Worm (Caenorhabditis elegans) whole organism, young adult: ENCODE results near the gene M117.4.

Experiments
- B0019.2 ChIP-seq: fragments of 200-800 bp; sonication (Bioruptor generic); conservative IDR thresholded peaks from 2 replicates; pipeline ENCODE4 v1.3.6; 2022; ENCODE audit warnings: missing genetic modification reagents, missing genetic modification characterization, missing compliant biosample characterization
- B0261.1 ChIP-seq: sonication (generic microtip); optimal IDR thresholded peaks from 2 replicates; lab custom pipeline; 2016; ENCODE audit warnings: mild to moderate bottlenecking, missing genetic modification characterization, moderate library complexity, missing compliant biosample characterization
- C06A6.2 ChIP-seq: fragments of 200-800 bp; sonication (Bioruptor generic); conservative IDR thresholded peaks from 2 replicates; pipeline ENCODE4 v1.3.6; 2022; ENCODE audit warnings: missing genetic modification characterization, missing compliant biosample characterization
- D2030.7 ChIP-seq: fragments of 200-800 bp; sonication (Bioruptor generic); IDR thresholded peaks from 2 replicates; pipeline ENCODE4 v1.3.6; 2022; ENCODE audit warnings: missing genetic modification reagents, missing genetic modification characterization, missing compliant biosample characterization
- F10E7.11 ChIP-seq: sonication (generic microtip); optimal IDR thresholded peaks from 2 replicates; lab custom pipeline; 2017; ENCODE audit warnings: mild to moderate bottlenecking, missing genetic modification characterization, moderate library complexity, missing compliant biosample characterization
- F33H1.4 ChIP-seq: fragments of 200-800 bp; sonication (Bioruptor generic); IDR thresholded peaks from 2 replicates; pipeline ENCODE4 v1.3.6; 2022; ENCODE audit warnings: missing genetic modification reagents, missing genetic modification characterization, missing compliant biosample characterization
- F37B4.10 ChIP-seq: fragments of 200-800 bp; sonication (Bioruptor generic); IDR thresholded peaks from 2 replicates; pipeline ENCODE4 v1.3.6; 2022; ENCODE audit warnings: missing genetic modification characterization, missing compliant biosample characterization
- F52B5.7 ChIP-seq: sonication (generic microtip); optimal IDR thresholded peaks from 2 replicates; lab custom pipeline; 2016; ENCODE audit warnings: mild to moderate bottlenecking, missing genetic modification characterization, missing compliant biosample characterization
- F55B11.4 ChIP-seq: sonication (generic microtip); optimal IDR thresholded peaks from 2 replicates; lab custom pipeline; 2016; ENCODE audit warnings: missing compliant biosample characterization, missing genetic modification characterization, borderline replicate concordance; ENCODE audit not compliant: insufficient read depth
- F57C9.4 ChIP-seq: sonication (generic microtip); optimal IDR thresholded peaks from 2 replicates; lab custom pipeline; 2017; ENCODE audit warnings: mild to moderate bottlenecking, missing genetic modification characterization, missing compliant biosample characterization
- T26A5.8 ChIP-seq: sonication (generic microtip); optimal IDR thresholded peaks from 2 replicates; lab custom pipeline; 2016; ENCODE audit warnings: missing genetic modification characterization, missing compliant biosample characterization
- Y53F4B.3 ChIP-seq: fragments of 200-800 bp; sonication (Bioruptor generic); IDR thresholded peaks from 2 replicates; pipeline ENCODE4 v1.3.6; 2022; ENCODE audit warnings: missing genetic modification reagents, missing genetic modification characterization, missing compliant biosample characterization
- Y53G8AR.9 ChIP-seq: fragments of 200-800 bp; sonication (Bioruptor generic); conservative IDR thresholded peaks from 2 replicates; pipeline ENCODE4 v1.3.6; 2022; ENCODE audit warnings: missing genetic modification reagents, missing genetic modification characterization, missing compliant biosample characterization
- Y95B8A.8 ChIP-seq: fragments of 200-800 bp; sonication (Bioruptor generic); IDR thresholded peaks from 2 replicates; pipeline ENCODE4 v1.3.6; 2022; ENCODE audit warnings: missing genetic modification reagents, missing genetic modification characterization, missing compliant biosample characterization
- akir-1 ChIP-seq: fragments of 200-800 bp; sonication (Bioruptor generic); optimal IDR thresholded peaks from 2 replicates; lab custom pipeline; 2018; ENCODE audit warnings: mild to moderate bottlenecking, missing genetic modification characterization, moderate library complexity, missing compliant biosample characterization
- ama-1 ChIP-seq, 3 experiments: fragments of 150-350 bp in 1 of 3; sonication (generic microtip) in 2 of 3; optimal IDR thresholded peaks; 2 replicates each; lab custom pipeline; 2014 to 2018; ENCODE audit warnings: missing biosample characterization in 2 of 3, missing genetic modification characterization in 2 of 3, missing genetic modification reagents in 2 of 3
- aptf-2 ChIP-seq: fragments of 200-800 bp; sonication (Bioruptor generic); conservative IDR thresholded peaks from 2 replicates; pipeline ENCODE4 v1.3.6; 2022; ENCODE audit warnings: missing genetic modification reagents, missing genetic modification characterization, missing compliant biosample characterization
- atf-7 ChIP-seq: sonication (generic microtip); optimal IDR thresholded peaks from 2 replicates; lab custom pipeline; 2017; ENCODE audit warnings: mild to moderate bottlenecking, missing genetic modification characterization, missing compliant biosample characterization
- athp-1 ChIP-seq: sonication (generic microtip); optimal IDR thresholded peaks from 2 replicates; lab custom pipeline; 2017; ENCODE audit warnings: mild to moderate bottlenecking, missing genetic modification characterization, missing compliant biosample characterization
- attf-6 ChIP-seq: fragments of 200-800 bp; sonication (Bioruptor generic); IDR thresholded peaks from 2 replicates; pipeline ENCODE4 v1.3.6; 2022; ENCODE audit warnings: missing genetic modification reagents, missing genetic modification characterization, missing compliant biosample characterization
- bed-1 ChIP-seq: fragments of 200-800 bp; sonication (Bioruptor generic); IDR thresholded peaks from 2 replicates; pipeline ENCODE4 v1.3.6; 2022; ENCODE audit warnings: missing genetic modification reagents, missing genetic modification characterization, missing compliant biosample characterization
- bed-2 ChIP-seq: fragments of 200-800 bp; sonication (Bioruptor generic); IDR thresholded peaks from 2 replicates; pipeline ENCODE4 v1.3.6; 2022; ENCODE audit warnings: missing genetic modification reagents, missing genetic modification characterization, missing compliant biosample characterization
- ceh-27 ChIP-seq: fragments of 200-800 bp; sonication (Bioruptor generic); optimal IDR thresholded peaks from 2 replicates; lab custom pipeline; 2018; ENCODE audit warnings: mild to moderate bottlenecking, missing genetic modification characterization, moderate library complexity, missing compliant biosample characterization
- ceh-58 ChIP-seq: fragments of 200-800 bp; sonication (Bioruptor generic); IDR thresholded peaks from 2 replicates; pipeline ENCODE4 v1.3.6; 2022; ENCODE audit warnings: missing genetic modification characterization, missing compliant biosample characterization
- ceh-91 ChIP-seq: fragments of 200-800 bp; sonication (Bioruptor generic); IDR thresholded peaks from 2 replicates; pipeline ENCODE4 v1.3.6; 2022; ENCODE audit warnings: missing genetic modification reagents, missing genetic modification characterization, missing compliant biosample characterization
- die-1 ChIP-seq: sonication (generic microtip); optimal IDR thresholded peaks from 2 replicates; lab custom pipeline; 2016; ENCODE audit warnings: missing genotype, mild to moderate bottlenecking, missing genetic modification characterization, missing compliant biosample characterization
- dox-1 ChIP-seq: fragments of 200-800 bp; sonication (Bioruptor generic); IDR thresholded peaks from 2 replicates; pipeline ENCODE4 v1.3.6; 2022; ENCODE audit warnings: missing genetic modification reagents, missing genetic modification characterization, missing compliant biosample characterization
- egl-44 ChIP-seq: fragments of 200-800 bp; sonication (Bioruptor generic); IDR thresholded peaks from 2 replicates; pipeline ENCODE4 v1.3.6; 2022; ENCODE audit warnings: missing genetic modification reagents, missing genetic modification characterization, missing compliant biosample characterization
- hmg-1.2 ChIP-seq: fragments of 200-800 bp; sonication (Bioruptor generic); IDR thresholded peaks from 2 replicates; pipeline ENCODE4 v1.3.6; 2022; ENCODE audit warnings: missing genetic modification reagents, missing genetic modification characterization, missing compliant biosample characterization
- hmg-20 ChIP-seq: fragments of 200-800 bp; sonication (Bioruptor generic); IDR thresholded peaks from 2 replicates; pipeline ENCODE4 v1.3.6; 2022; ENCODE audit warnings: missing genetic modification reagents, missing genetic modification characterization, missing compliant biosample characterization
- lin-35 ChIP-seq, 3 experiments: fragments of 150-350 bp in 2 of 3; sonication (generic microtip) in 1 of 3; optimal IDR thresholded peaks; 2 replicates each; lab custom pipeline; 2014 to 2018; ENCODE audit warnings: missing biosample characterization in 3 of 3, missing genetic modification characterization in 3 of 3, missing genetic modification reagents in 3 of 3
- lin-40 ChIP-seq: sonication (generic microtip); optimal IDR thresholded peaks from 2 replicates; lab custom pipeline; 2016; ENCODE audit warnings: missing genetic modification characterization, mild to moderate bottlenecking, missing compliant biosample characterization, missing genotype, missing genetic modification reagents
- lir-1 ChIP-seq: fragments of 200-800 bp; sonication (Bioruptor generic); conservative IDR thresholded peaks from 2 replicates; pipeline ENCODE4 v1.3.6; 2022; ENCODE audit warnings: missing genetic modification reagents, missing genetic modification characterization, missing compliant biosample characterization
- lsl-1 ChIP-seq: fragments of 200-800 bp; sonication (Bioruptor generic); optimal IDR thresholded peaks from 2 replicates; lab custom pipeline; 2018; ENCODE audit warnings: mild to moderate bottlenecking, missing genetic modification characterization, moderate library complexity, missing compliant biosample characterization
- madf-10 ChIP-seq: sonication (generic microtip); optimal IDR thresholded peaks from 2 replicates; lab custom pipeline; 2016; ENCODE audit warnings: mild to moderate bottlenecking, missing genetic modification characterization, missing compliant biosample characterization
- mxl-1 ChIP-seq: sonication (generic microtip); optimal IDR thresholded peaks from 2 replicates; lab custom pipeline; 2016; ENCODE audit warnings: missing genetic modification characterization, missing compliant biosample characterization
- nfya-2 ChIP-seq: fragments of 200-800 bp; sonication (Bioruptor generic); IDR thresholded peaks from 2 replicates; pipeline ENCODE4 v1.3.6; 2022; ENCODE audit warnings: missing genetic modification reagents, missing genetic modification characterization, missing compliant biosample characterization
- nhr-120 ChIP-seq: fragments of 200-800 bp; sonication (Bioruptor generic); IDR thresholded peaks from 2 replicates; pipeline ENCODE4 v1.3.6; 2022; ENCODE audit warnings: missing genetic modification characterization, missing compliant biosample characterization
- nhr-90 ChIP-seq: sonication (generic microtip); optimal IDR thresholded peaks from 2 replicates; lab custom pipeline; 2016; ENCODE audit warnings: missing genotype, mild to moderate bottlenecking, missing genetic modification characterization, missing compliant biosample characterization
- snpc-1.3 ChIP-seq: sonication (generic microtip); optimal IDR thresholded peaks from 2 replicates; lab custom pipeline; 2017; ENCODE audit warnings: missing genetic modification characterization, mild to moderate bottlenecking, missing compliant biosample characterization, antibody characterized with exemption, moderate library complexity, missing genotype, missing genetic modification reagents; ENCODE audit not compliant: insufficient read depth
- snpc-4 ChIP-seq, 5 experiments: fragments of 150-350 bp in 1 of 5; sonication (generic microtip) in 4 of 5; optimal IDR thresholded peaks; 2 replicates each; lab custom pipeline; 2014 to 2018; ENCODE audit warnings: missing genetic modification characterization in 5 of 5, missing biosample characterization in 3 of 5, antibody characterized with exemption in 2 of 5, mild to moderate bottlenecking in 2 of 5, missing compliant biosample characterization in 2 of 5, missing genotype in 2 of 5, moderate library complexity in 2 of 5, missing genetic modification reagents in 1 of 5
- somi-1 ChIP-seq: fragments of 200-800 bp; sonication (Bioruptor generic); optimal IDR thresholded peaks from 2 replicates; lab custom pipeline; 2018; ENCODE audit warnings: mild to moderate bottlenecking, missing genetic modification characterization, missing compliant biosample characterization
- tbp1 ChIP-seq: fragments of 200-800 bp; sonication (Bioruptor generic); optimal IDR thresholded peaks from 2 replicates; lab custom pipeline; 2018; ENCODE audit warnings: mild to moderate bottlenecking, missing genetic modification characterization, missing compliant biosample characterization
- unc-130 ChIP-seq: sonication (generic microtip); optimal IDR thresholded peaks from 2 replicates; lab custom pipeline; 2016; ENCODE audit warnings: missing genetic modification reagents, missing genetic modification characterization, missing compliant biosample characterization
- unc-62 ChIP-seq: fragments of 150-350 bp; optimal IDR thresholded peaks from 2 replicates; lab custom pipeline; 2014; ENCODE audit warnings: missing biosample characterization, missing genetic modification reagents, missing genetic modification characterization
- xnd-1 ChIP-seq: sonication (generic microtip); optimal IDR thresholded peaks from 2 replicates; lab custom pipeline; 2016; ENCODE audit warnings: missing genotype, missing genetic modification reagents, missing genetic modification characterization, missing compliant biosample characterization
- ztf-18 ChIP-seq: sonication (generic microtip); optimal IDR thresholded peaks from 2 replicates; lab custom pipeline; 2016; ENCODE audit warnings: missing genotype, mild to moderate bottlenecking, missing genetic modification characterization, missing compliant biosample characterization
- ztf-22 ChIP-seq: fragments of 200-800 bp; sonication (Bioruptor generic); optimal IDR thresholded peaks from 2 replicates; lab custom pipeline; 2018; ENCODE audit warnings: mild to moderate bottlenecking, missing genetic modification characterization, moderate library complexity, missing compliant biosample characterization

Gene M117.4

ce11 chrIV:11809708-11810114 is 23.6 kb downstream of the M117.4 start (continued):
- no peak for TF ChIP-seq dox-1 (GFP tag; lab: Robert Waterston, UW)
- no peak for TF ChIP-seq F33H1.4 (GFP tag; lab: Robert Waterston, UW)
- no peak for TF ChIP-seq ztf-18 (tag; lab: Kevin White, UChicago)
- peak; percentile 74 for TF ChIP-seq lin-40 (tag; lab: Kevin White, UChicago)
- TF ChIP-seq nhr-120 (GFP tag; lab: Robert Waterston, UW) = no peak
- TF ChIP-seq D2030.7 (GFP tag; lab: Robert Waterston, UW) = no peak
- TF ChIP-seq athp-1 = no peak
- TF ChIP-seq ztf-22 (GFP tag; lab: Kevin White, UChicago) = no peak
- TF ChIP-seq nhr-90 = no peak
- TF ChIP-seq Y53G8AR.9 (GFP tag; lab: Robert Waterston, UW) = no peak
- TF ChIP-seq lsl-1 = no peak
- no peak for TF ChIP-seq ceh-91 (GFP tag; lab: Robert Waterston, UW)
- TF ChIP-seq Y95B8A.8 (GFP tag; lab: Robert Waterston, UW) = no peak
- TF ChIP-seq F55B11.4 (tag; lab: Kevin White, UChicago) = no peak
- TF ChIP-seq snpc-4 (GFP tag; optimal IDR thresholded peaks at IDR 0.05; lab: Kevin White, UChicago) = no peak
- peak in 1 of 4 experiments; percentile 28 for TF ChIP-seq snpc-4 (tag; optimal IDR thresholded peaks at IDR 0.05; lab: Kevin White, UChicago)
- peak; percentile 34 for TF ChIP-seq die-1 (tag; lab: Kevin White, UChicago)
- TF ChIP-seq F52B5.7 = no peak
- TF ChIP-seq Y53F4B.3 = no peak
- TF ChIP-seq bed-1 = no peak
- no peak for TF ChIP-seq bed-2 (GFP tag; lab: Robert Waterston, UW)
- TF ChIP-seq akir-1 = no peak
- peak; percentile 65; the same call in 1 of the 2 replicates for TF ChIP-seq hmg-1.2 (GFP tag; lab: Robert Waterston, UW)
- 0 out of 2 replicates have a peak, but pooled peaks have one; percentile 27 for TF ChIP-seq egl-44 (GFP tag; lab: Robert Waterston, UW)
- no peak for TF ChIP-seq F10E7.11 (tag; lab: Kevin White, UChicago)
- TF ChIP-seq aptf-2 (GFP tag; lab: Robert Waterston, UW) = no peak
- no peak for TF ChIP-seq ceh-58
- TF ChIP-seq T26A5.8 (tag; lab: Kevin White, UChicago) = no peak
- peak; percentile 20 for TF ChIP-seq atf-7 (tag; lab: Kevin White, UChicago)
- no peak for TF ChIP-seq attf-6 (GFP tag; lab: Robert Waterston, UW)
- TF ChIP-seq lir-1 (GFP tag; lab: Robert Waterston, UW) = no peak
- no peak for TF ChIP-seq lin-35 (GFP tag; optimal IDR thresholded peaks at IDR 0.05; lab: Kevin White, UChicago)
- TF ChIP-seq hmg-20 (GFP tag; lab: Robert Waterston, UW) = no peak
- TF ChIP-seq ama-1 (optimal IDR thresholded peaks at IDR 0.05; lab: Kevin White, UChicago) = no peak
- TF ChIP-seq ama-1 (GFP tag; optimal IDR thresholded peaks at IDR 0.05; lab: Kevin White, UChicago) = no peak
- no peak for TF ChIP-seq xnd-1 (tag; lab: Kevin White, UChicago)
- TF ChIP-seq unc-130 = no peak
- no peak for TF ChIP-seq F37B4.10 (GFP tag; lab: Robert Waterston, UW)
- TF ChIP-seq F57C9.4 (tag; lab: Kevin White, UChicago) = no peak
- TF ChIP-seq unc-62 = no peak
- TF ChIP-seq tbp1 = peak; percentile 28
- TF ChIP-seq C06A6.2 (GFP tag; lab: Robert Waterston, UW) = 0 out of 2 replicates have a peak, but pooled peaks have one; percentile 15
- no peak for TF ChIP-seq snpc-1.3 (tag; lab: Kevin White, UChicago)
- TF ChIP-seq nfya-2 (GFP tag; lab: Robert Waterston, UW) = no peak
- no peak for TF ChIP-seq mxl-1 (tag; lab: Kevin White, UChicago)
- TF ChIP-seq B0261.1 (tag; lab: Kevin White, UChicago) = no peak
- TF ChIP-seq B0019.2 (GFP tag; lab: Robert Waterston, UW) = no peak
- peak; percentile 40 for TF ChIP-seq madf-10 (tag; lab: Kevin White, UChicago)
- TF ChIP-seq ceh-27 (GFP tag; lab: Kevin White, UChicago) = peak; percentile 49
- TF ChIP-seq somi-1 (GFP tag; lab: Kevin White, UChicago) = peak; percentile 75
